Fruit fly (Drosophila melanogaster) whole organism, wandering third instar larva: Measurements from ENCODE around the gene myd.
A peak's percentile ranks its signal among the peaks of the same experiment; 100 is the strongest.

Source experiments
- CG32264 ChIP-seq: fragments of 200-800 bp; sonication (Bioruptor generic); optimal IDR thresholded peaks from 2 replicates; lab custom pipeline; 2016; ENCODE audit warnings: missing biosample characterization, missing genetic modification characterization
- h ChIP-seq: fragments of 200-800 bp; sonication (Bioruptor generic); optimal IDR thresholded peaks from 3 replicates; lab custom pipeline; 2016; ENCODE audit warnings: missing biosample characterization, mild to moderate bottlenecking, missing genetic modification characterization
- pan ChIP-seq: fragments of >200 bp; optimal IDR thresholded peaks from 2 replicates; lab custom pipeline; 2017
- sage ChIP-seq: fragments of 200-800 bp; sonication (Bioruptor generic); optimal IDR thresholded peaks from 2 replicates; lab custom pipeline; 2016; ENCODE audit warnings: missing biosample characterization, mild to moderate bottlenecking, missing genetic modification characterization
- usp ChIP-seq: fragments of >200 bp; optimal IDR thresholded peaks from 2 replicates; lab custom pipeline; 2017; ENCODE audit warnings: missing biosample characterization, missing genetic modification characterization
- woc ChIP-seq: sonication (Bioruptor generic); optimal IDR thresholded peaks from 2 replicates; lab custom pipeline; 2016; ENCODE audit warnings: missing biosample characterization, mild to moderate bottlenecking, missing genetic modification characterization

DNA sequence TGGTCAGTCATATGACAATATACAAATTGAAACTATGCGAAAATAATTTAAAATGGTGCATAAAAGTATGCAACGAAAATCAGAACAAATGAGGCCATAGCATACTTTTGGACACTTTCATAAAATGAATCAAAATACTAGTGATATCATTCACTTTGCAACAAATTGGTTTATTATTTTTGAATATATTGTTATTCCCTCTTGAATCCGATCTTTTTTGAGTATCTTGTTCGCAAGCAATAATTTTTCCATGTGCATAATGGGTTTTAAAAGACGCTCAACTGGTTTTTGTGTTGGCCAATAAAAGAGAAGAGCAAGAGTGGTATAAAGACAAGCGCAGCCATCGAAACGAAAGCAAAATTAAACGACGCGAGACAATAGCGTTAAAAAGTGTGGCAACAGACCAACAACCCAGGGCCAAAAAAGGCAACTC, 7.3 kb downstream of the myd start:
- peak; percentile 75 for TF ChIP-seq woc (GFP tag; lab: Kevin White, UChicago)
- TF ChIP-seq pan (lab: Kevin White, UChicago), result no peak
- TF ChIP-seq usp (GFP tag; lab: Kevin White, UChicago), result no peak
- TF ChIP-seq CG32264, result peak; percentile 21
- TF ChIP-seq h (GFP tag; lab: Kevin White, UChicago), result peak; percentile 86
- peak; percentile 16 for TF ChIP-seq sage (GFP tag; lab: Kevin White, UChicago)
